Worm (Caenorhabditis elegans) whole organism, L4/young adult: ENCODE results near the gene otpl-1.

Experiments
- W03F9.2 ChIP-seq: fragments of 150-350 bp; optimal IDR thresholded peaks from 2 replicates; lab custom pipeline; 2014; ENCODE audit warnings: missing biosample characterization, missing genetic modification characterization
- dao-5 ChIP-seq: sonication (generic microtip); optimal IDR thresholded peaks from 2 replicates; lab custom pipeline; 2016; ENCODE audit warnings: missing genotype, missing genetic modification characterization, moderate library complexity, missing compliant biosample characterization

DNA sequence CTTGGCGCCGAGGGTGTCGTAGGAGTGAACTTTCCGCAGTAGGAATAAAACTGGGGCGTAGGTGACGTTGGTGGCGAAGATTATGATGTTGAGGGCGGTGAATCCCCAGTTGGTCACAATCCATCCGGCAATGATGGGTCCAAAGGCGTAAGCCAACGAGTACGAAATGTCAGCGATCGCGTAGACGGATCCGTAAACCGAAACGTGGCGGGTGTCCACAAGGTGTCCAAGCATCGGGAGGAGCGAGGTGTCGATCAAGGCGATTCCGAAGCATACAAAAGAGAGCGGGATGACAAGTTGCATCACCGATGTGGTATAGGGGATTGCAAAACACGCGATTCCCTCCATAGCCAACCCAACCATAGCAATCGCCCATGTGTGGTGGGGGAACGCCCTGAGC is 49.9 kb downstream of the otpl-1 start:
- TF ChIP-seq W03F9.2 (tag; lab: Kevin White, UChicago) (no peak), dao-5 (no peak)
